Worm (Caenorhabditis elegans): ENCODE results near the gene T26C5.5.

- TF ChIP-seq med-1 (GFP tag; optimal IDR thresholded peaks at IDR 0.05; ENCODE audit: insufficient read depth) (no peak), cog-1 (tag; optimal IDR thresholded peaks at IDR 0.05) (no peak), ref-1 (GFP tag; conservative IDR thresholded peaks at IDR 0.05) (no peak)
Observed at ce11 chrII:9283668-9284357, 37.3 kb upstream of the T26C5.5 start.
